Fruit fly (Drosophila melanogaster) whole organism, wandering third instar larva: ENCODE results near the gene CG44385.

Experiments used
- Dfd ChIP-seq: fragments of >200 bp; optimal IDR thresholded peaks from 2 replicates; lab custom pipeline; 2017; ENCODE audit warnings: missing biosample characterization, missing genetic modification characterization
- GATAd ChIP-seq: sonication (Bioruptor generic); optimal IDR thresholded peaks from 2 replicates; lab custom pipeline; 2016; ENCODE audit warnings: missing biosample characterization, missing genetic modification characterization
- Hnf4 ChIP-seq: fragments of 200-800 bp; sonication (Bioruptor generic); optimal IDR thresholded peaks from 2 replicates; lab custom pipeline; 2016; ENCODE audit warnings: missing biosample characterization, mild to moderate bottlenecking, missing genetic modification characterization
- Hr83 ChIP-seq: fragments of 200-300 bp; sonication (Bioruptor generic); optimal IDR thresholded peaks from 2 replicates; lab custom pipeline; 2016; ENCODE audit warnings: missing biosample characterization, mild to moderate bottlenecking, missing genetic modification characterization, moderate library complexity; ENCODE audit not compliant: poor library complexity, severe bottlenecking
- Myc ChIP-seq: fragments of >200 bp; optimal IDR thresholded peaks from 2 replicates; lab custom pipeline; 2017
- OdsH ChIP-seq: fragments of 200-800 bp; sonication (Bioruptor generic); optimal IDR thresholded peaks from 2 replicates; lab custom pipeline; 2016; ENCODE audit warnings: missing biosample characterization, mild to moderate bottlenecking, missing genetic modification characterization
- Sp1 ChIP-seq: fragments of 200-800 bp; sonication (Bioruptor generic); optimal IDR thresholded peaks from 3 replicates; lab custom pipeline; 2019; ENCODE audit warnings: missing biosample characterization, mild to moderate bottlenecking, missing genetic modification characterization, moderate library complexity
- dl ChIP-seq, 2 experiments: fragments of 175-275, 200-275 bp in 1 of 2; fragments of 200-275 bp in 1 of 2; sonication (Bioruptor generic); optimal IDR thresholded peaks; lab custom pipeline; 2018; ENCODE audit warnings: mild to moderate bottlenecking in 2 of 2, missing biosample characterization in 2 of 2, missing genetic modification characterization in 2 of 2, moderate library complexity in 2 of 2; ENCODE audit not compliant: partially characterized antibody in 2 of 2, insufficient read depth in 1 of 2
- fru ChIP-seq: fragments of 200-800 bp; sonication (Bioruptor generic); optimal IDR thresholded peaks from 3 replicates; lab custom pipeline; 2016; ENCODE audit warnings: missing biosample characterization, mild to moderate bottlenecking, missing genetic modification characterization
- h ChIP-seq: fragments of 200-800 bp; sonication (Bioruptor generic); optimal IDR thresholded peaks from 3 replicates; lab custom pipeline; 2016; ENCODE audit warnings: missing biosample characterization, mild to moderate bottlenecking, missing genetic modification characterization
- jim ChIP-seq: fragments of 175-275, 200-325 bp; sonication (Bioruptor generic); optimal IDR thresholded peaks from 2 replicates; lab custom pipeline; 2016; ENCODE audit warnings: missing biosample characterization, mild to moderate bottlenecking, missing genetic modification characterization
- lola ChIP-seq: fragments of >200 bp; optimal IDR thresholded peaks from 2 replicates; lab custom pipeline; 2017; ENCODE audit warnings: missing biosample characterization, missing genetic modification characterization
- psq ChIP-seq: fragments of 200-800 bp; sonication (Bioruptor generic); optimal IDR thresholded peaks from 3 replicates; lab custom pipeline; 2017; ENCODE audit warnings: missing biosample characterization, mild to moderate bottlenecking, missing genetic modification characterization, moderate library complexity
- sv ChIP-seq: fragments of 200-800 bp; sonication (Bioruptor generic); optimal IDR thresholded peaks from 3 replicates; lab custom pipeline; 2016; ENCODE audit warnings: missing biosample characterization, missing genetic modification characterization

- TF ChIP-seq jim (GFP tag; lab: Kevin White, UChicago) (no peak), h (GFP tag; lab: Kevin White, UChicago) (peak; percentile 4), lola (GFP tag; lab: Kevin White, UChicago) (no peak), sv (GFP tag; lab: Kevin White, UChicago) (no peak), Dfd (no peak), dl (GFP tag; optimal IDR thresholded peaks at IDR 0.05; lab: Kevin White, UChicago; ENCODE audit: insufficient read depth in 1 of 2, partially characterized antibody in 2 of 2) (no peak), psq (GFP tag; lab: Kevin White, UChicago) (no peak), Myc (no peak), fru (GFP tag; lab: Kevin White, UChicago) (no peak), Hr83 (GFP tag; lab: Kevin White, UChicago) (no peak), OdsH (GFP tag; lab: Kevin White, UChicago) (no peak), Sp1 (no peak), Hnf4 (GFP tag; lab: Kevin White, UChicago) (no peak), GATAd (GFP tag; lab: Kevin White, UChicago) (no peak)
Measured at dm6 chrX:11147553-11148067, 15.4 kb upstream of the CG44385 start.
